Worm (Caenorhabditis elegans) whole organism, late embryonic: ENCODE data around the gene elp-1.

Experiments used
- C08G9.2 ChIP-seq: sonication (generic microtip); optimal IDR thresholded peaks from 2 replicates; lab custom pipeline; 2016; ENCODE audit warnings: mild to moderate bottlenecking, missing genetic modification characterization, moderate library complexity, missing compliant biosample characterization
- C38D4.7 ChIP-seq: fragments of 200-800 bp; sonication (Bioruptor generic); optimal IDR thresholded peaks from 2 replicates; lab custom pipeline; 2018; ENCODE audit warnings: mild to moderate bottlenecking, missing genetic modification characterization, moderate library complexity, missing compliant biosample characterization
- F13H6.1 ChIP-seq: sonication (generic microtip); optimal IDR thresholded peaks from 2 replicates; lab custom pipeline; 2016; ENCODE audit warnings: missing genetic modification characterization, missing compliant biosample characterization
- K02D7.2 ChIP-seq: sonication (generic microtip); optimal IDR thresholded peaks from 2 replicates; lab custom pipeline; 2017; ENCODE audit warnings: mild to moderate bottlenecking, missing genetic modification characterization, missing compliant biosample characterization
- T23F11.4 ChIP-seq: fragments of 200-800 bp; sonication (Bioruptor generic); optimal IDR thresholded peaks from 2 replicates; lab custom pipeline; 2018; ENCODE audit warnings: mild to moderate bottlenecking, missing genetic modification characterization, missing compliant biosample characterization
- Y22D7AL.16 ChIP-seq: sonication (generic microtip); optimal IDR thresholded peaks from 2 replicates; lab custom pipeline; 2016; ENCODE audit warnings: missing genetic modification characterization, missing compliant biosample characterization
- ahr-1 ChIP-seq: sonication (generic microtip); optimal IDR thresholded peaks from 2 replicates; lab custom pipeline; 2016; ENCODE audit warnings: missing genetic modification characterization, missing compliant biosample characterization
- ama-1 ChIP-seq: fragments of 150-350 bp; optimal IDR thresholded peaks from 2 replicates; lab custom pipeline; 2014
- ceh-18 ChIP-seq: sonication (generic microtip); optimal IDR thresholded peaks from 2 replicates; lab custom pipeline; 2016; ENCODE audit warnings: missing genetic modification characterization, missing compliant biosample characterization
- ceh-19 ChIP-seq: fragments of 200-800 bp; sonication (Bioruptor generic); optimal IDR thresholded peaks from 2 replicates; lab custom pipeline; 2018; ENCODE audit warnings: mild to moderate bottlenecking, missing genetic modification characterization, missing compliant biosample characterization
- ceh-2 ChIP-seq: sonication (generic microtip); optimal IDR thresholded peaks from 2 replicates; lab custom pipeline; 2016; ENCODE audit warnings: missing genotype, missing genetic modification characterization, missing compliant biosample characterization
- ceh-30 ChIP-seq: fragments of 150-350 bp; optimal IDR thresholded peaks from 2 replicates; lab custom pipeline; 2014; ENCODE audit warnings: missing biosample characterization, missing genetic modification characterization
- ceh-31 ChIP-seq: sonication (generic microtip); optimal IDR thresholded peaks from 2 replicates; lab custom pipeline; 2016; ENCODE audit warnings: missing genetic modification characterization, missing compliant biosample characterization
- ceh-34 ChIP-seq: sonication (generic microtip); optimal IDR thresholded peaks from 2 replicates; lab custom pipeline; 2016; ENCODE audit warnings: mild to moderate bottlenecking, missing genetic modification characterization, missing compliant biosample characterization
- ceh-9 ChIP-seq: sonication (generic microtip); optimal IDR thresholded peaks from 2 replicates; lab custom pipeline; 2016; ENCODE audit warnings: mild to moderate bottlenecking, missing genetic modification characterization, inconsistent platforms, missing compliant biosample characterization
- dmd-4 ChIP-seq: sonication (generic microtip); optimal IDR thresholded peaks from 2 replicates; lab custom pipeline; 2016; ENCODE audit warnings: borderline replicate concordance, missing genetic modification characterization, missing compliant biosample characterization
- elt-2 ChIP-seq: sonication (generic microtip); optimal IDR thresholded peaks from 2 replicates; lab custom pipeline; 2016; ENCODE audit warnings: missing genetic modification reagents, missing genetic modification characterization, missing compliant biosample characterization
- elt-4 ChIP-seq: sonication (generic microtip); optimal IDR thresholded peaks from 2 replicates; lab custom pipeline; 2016; ENCODE audit warnings: missing genetic modification characterization, missing compliant biosample characterization
- ets-4 ChIP-seq: sonication (generic microtip); optimal IDR thresholded peaks from 2 replicates; lab custom pipeline; 2016; ENCODE audit warnings: missing genetic modification characterization, missing compliant biosample characterization
- eyg-1 ChIP-seq: sonication (generic microtip); optimal IDR thresholded peaks from 2 replicates; lab custom pipeline; 2016; ENCODE audit warnings: missing genotype, missing genetic modification characterization, missing compliant biosample characterization
- fax-1 ChIP-seq: sonication (generic microtip); optimal IDR thresholded peaks from 2 replicates; lab custom pipeline; 2016; ENCODE audit warnings: missing genotype, missing genetic modification characterization, missing compliant biosample characterization
- fkh-10 ChIP-seq: fragments of 150-350 bp; optimal IDR thresholded peaks from 2 replicates; lab custom pipeline; 2014; ENCODE audit warnings: missing biosample characterization, missing genetic modification reagents, missing genetic modification characterization
- gmeb-2 ChIP-seq: sonication (generic microtip); optimal IDR thresholded peaks from 2 replicates; lab custom pipeline; 2016; ENCODE audit warnings: missing genetic modification characterization, inconsistent platforms, missing compliant biosample characterization
- hlh-13 ChIP-seq: fragments of 200-800 bp; sonication (Bioruptor generic); optimal IDR thresholded peaks from 2 replicates; lab custom pipeline; 2018; ENCODE audit warnings: mild to moderate bottlenecking, missing genetic modification characterization, missing compliant biosample characterization
- hlh-15 ChIP-seq: sonication (generic microtip); optimal IDR thresholded peaks from 2 replicates; lab custom pipeline; 2016; ENCODE audit warnings: missing genetic modification characterization, missing compliant biosample characterization
- hlh-30 ChIP-seq: sonication (generic microtip); optimal IDR thresholded peaks from 2 replicates; lab custom pipeline; 2017; ENCODE audit warnings: antibody characterized with exemption, missing genetic modification characterization, missing compliant biosample characterization; ENCODE audit not compliant: insufficient read depth
- hlh-6 ChIP-seq: sonication (generic microtip); optimal IDR thresholded peaks from 2 replicates; lab custom pipeline; 2016; ENCODE audit warnings: missing genotype, missing genetic modification characterization, missing compliant biosample characterization
- hlh-8 ChIP-seq: sonication (generic microtip); optimal IDR thresholded peaks from 2 replicates; lab custom pipeline; 2016; ENCODE audit warnings: missing genotype, missing genetic modification characterization, missing compliant biosample characterization
- lim-6 ChIP-seq: sonication (generic microtip); optimal IDR thresholded peaks from 2 replicates; lab custom pipeline; 2016; ENCODE audit warnings: missing genetic modification characterization, missing compliant biosample characterization
- lin-11 ChIP-seq: fragments of 200-800 bp; sonication (Bioruptor generic); optimal IDR thresholded peaks from 2 replicates; lab custom pipeline; 2018; ENCODE audit warnings: mild to moderate bottlenecking, missing genetic modification characterization, missing compliant biosample characterization
- madf-2 ChIP-seq: sonication (generic microtip); optimal IDR thresholded peaks from 2 replicates; lab custom pipeline; 2017; ENCODE audit warnings: missing genetic modification characterization, missing compliant biosample characterization
- mec-3 ChIP-seq: sonication (generic microtip); optimal IDR thresholded peaks from 2 replicates; lab custom pipeline; 2016; ENCODE audit warnings: borderline replicate concordance, missing genetic modification characterization, missing compliant biosample characterization
- nfya-1 ChIP-seq: sonication (generic microtip); optimal IDR thresholded peaks from 2 replicates; lab custom pipeline; 2017; ENCODE audit warnings: missing genetic modification characterization, mild to moderate bottlenecking, missing compliant biosample characterization, antibody characterized with exemption, moderate library complexity
- nhr-232 ChIP-seq: sonication (generic microtip); optimal IDR thresholded peaks from 2 replicates; lab custom pipeline; 2016; ENCODE audit warnings: missing genetic modification characterization, missing compliant biosample characterization
- npax-4 ChIP-seq: sonication (generic microtip); optimal IDR thresholded peaks from 2 replicates; lab custom pipeline; 2016; ENCODE audit warnings: missing genetic modification characterization, missing compliant biosample characterization
- pag-3 ChIP-seq: sonication (generic microtip); optimal IDR thresholded peaks from 2 replicates; lab custom pipeline; 2016; ENCODE audit warnings: missing compliant biosample characterization, missing genetic modification characterization, borderline replicate concordance
- pat-9 ChIP-seq: fragments of 200-800 bp; sonication (Bioruptor generic); optimal IDR thresholded peaks from 2 replicates; lab custom pipeline; 2018; ENCODE audit warnings: mild to moderate bottlenecking, missing genetic modification characterization, moderate library complexity, missing compliant biosample characterization
- pax-1 ChIP-seq: fragments of 150-350 bp; optimal IDR thresholded peaks from 2 replicates; lab custom pipeline; 2014; ENCODE audit warnings: missing biosample characterization, missing genetic modification characterization
- pha-2 ChIP-seq: sonication (generic microtip); optimal IDR thresholded peaks from 2 replicates; lab custom pipeline; 2017; ENCODE audit warnings: mild to moderate bottlenecking, missing genetic modification characterization, missing compliant biosample characterization
- pha-4 ChIP-seq: fragments of 150-350 bp; optimal IDR thresholded peaks from 2 replicates; lab custom pipeline; 2018; ENCODE audit warnings: missing biosample characterization, missing genetic modification reagents, missing genetic modification characterization
- pqm-1 ChIP-seq: sonication (generic microtip); optimal IDR thresholded peaks from 2 replicates; lab custom pipeline; 2016; ENCODE audit warnings: missing genetic modification characterization, missing compliant biosample characterization
- pros-1 ChIP-seq: fragments of 150-350 bp; optimal IDR thresholded peaks from 2 replicates; lab custom pipeline; 2014; ENCODE audit warnings: missing biosample characterization, missing genetic modification reagents, missing genetic modification characterization
- ref-2 ChIP-seq: sonication (generic microtip); optimal IDR thresholded peaks from 2 replicates; lab custom pipeline; 2016; ENCODE audit warnings: missing genetic modification characterization, missing compliant biosample characterization
- rnt-1 ChIP-seq: sonication (generic microtip); optimal IDR thresholded peaks from 2 replicates; lab custom pipeline; 2016; ENCODE audit warnings: missing genetic modification characterization, missing compliant biosample characterization
- sox-2 ChIP-seq: fragments of 200-800 bp; sonication (Bioruptor generic); IDR thresholded peaks from 2 replicates; pipeline ENCODE4 v1.3.6; 2022; ENCODE audit warnings: missing genetic modification reagents, missing genetic modification characterization, missing compliant biosample characterization
- sox-4 ChIP-seq: sonication (generic microtip); optimal IDR thresholded peaks from 2 replicates; lab custom pipeline; 2017; ENCODE audit warnings: mild to moderate bottlenecking, missing genetic modification characterization, inconsistent platforms, missing compliant biosample characterization
- syd-9 ChIP-seq: sonication (generic microtip); optimal IDR thresholded peaks from 2 replicates; lab custom pipeline; 2016; ENCODE audit warnings: mild to moderate bottlenecking, missing genetic modification characterization, moderate library complexity, missing compliant biosample characterization
- tbx-2 ChIP-seq: sonication (generic microtip); optimal IDR thresholded peaks from 2 replicates; lab custom pipeline; 2016; ENCODE audit warnings: missing genetic modification characterization, missing compliant biosample characterization
- tbx-7 ChIP-seq: sonication (generic microtip); optimal IDR thresholded peaks from 2 replicates; lab custom pipeline; 2016; ENCODE audit warnings: missing genotype, missing genetic modification characterization, missing compliant biosample characterization
- unc-3 ChIP-seq, 2 experiments: fragments of 200-800 bp in 1 of 2; sonication (Bioruptor generic) in 1 of 2; sonication (generic microtip) in 1 of 2; conservative IDR thresholded peaks in 1 of 2; optimal IDR thresholded peaks in 1 of 2; 2 replicates each; pipeline versions ENCODE4 v1.3.6 to Lab custom; 2016 to 2022; ENCODE audit warnings: missing compliant biosample characterization in 2 of 2, missing genetic modification characterization in 2 of 2, missing genetic modification reagents in 1 of 2
- unc-42 ChIP-seq: sonication (generic microtip); optimal IDR thresholded peaks from 2 replicates; lab custom pipeline; 2016; ENCODE audit warnings: missing genotype, missing genetic modification characterization, missing compliant biosample characterization
- unc-55 ChIP-seq: sonication (generic microtip); optimal IDR thresholded peaks from 2 replicates; lab custom pipeline; 2017; ENCODE audit warnings: missing biosample characterization, missing genetic modification reagents, missing genetic modification characterization
- unc-86 ChIP-seq: sonication (generic microtip); optimal IDR thresholded peaks from 2 replicates; lab custom pipeline; 2016; ENCODE audit warnings: missing genetic modification characterization, missing compliant biosample characterization
- zip-5 ChIP-seq: sonication (generic microtip); optimal IDR thresholded peaks from 2 replicates; lab custom pipeline; 2016; ENCODE audit warnings: missing genetic modification characterization, missing compliant biosample characterization

elp-1 gene

DNA sequence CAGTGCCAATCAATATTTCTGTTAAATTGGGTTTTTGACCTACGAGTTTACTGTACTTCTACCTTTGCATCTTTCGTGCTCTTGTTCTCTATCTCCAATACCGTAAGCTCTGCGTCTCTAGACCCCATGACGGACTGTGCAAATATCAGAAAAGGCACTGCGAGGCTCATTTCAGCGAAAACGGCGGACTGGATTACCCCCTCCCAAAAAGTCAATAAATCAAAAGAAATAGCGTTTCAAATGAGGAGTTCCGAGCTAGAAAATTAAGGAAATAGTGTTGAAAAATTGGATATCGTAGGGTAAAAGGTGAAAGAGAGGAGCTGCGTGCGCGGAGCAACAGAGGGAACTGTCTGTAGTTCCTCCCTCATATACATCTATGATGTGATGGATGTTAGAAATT lies 8.2 kb downstream of the elp-1 start:
- TF ChIP-seq rnt-1 (tag; lab: Kevin White, UChicago) (no peak), ceh-9 (tag; lab: Kevin White, UChicago) (no peak), zip-5 (no peak), pha-2 (tag; lab: Kevin White, UChicago) (peak; percentile 80), fax-1 (tag; lab: Kevin White, UChicago) (no peak), hlh-8 (tag; lab: Kevin White, UChicago) (no peak), dmd-4 (tag; lab: Kevin White, UChicago) (no peak), ceh-2 (tag; lab: Kevin White, UChicago) (no peak), lin-11 (tag; lab: Kevin White, UChicago) (no peak), syd-9 (no peak), nfya-1 (peak; percentile 34), pqm-1 (tag; lab: Kevin White, UChicago) (no peak), mec-3 (no peak), ahr-1 (tag; lab: Kevin White, UChicago) (no peak), hlh-13 (GFP tag; lab: Kevin White, UChicago) (no peak), hlh-15 (tag; lab: Kevin White, UChicago) (no peak), Y22D7AL.16 (tag; lab: Kevin White, UChicago) (no peak), F13H6.1 (tag; lab: Kevin White, UChicago) (no peak), unc-3 (GFP tag; conservative IDR thresholded peaks at IDR 0.05; lab: Robert Waterston, UW) (no peak), unc-3 (tag; optimal IDR thresholded peaks at IDR 0.05; lab: Kevin White, UChicago) (no peak), npax-4 (tag; lab: Kevin White, UChicago) (no peak), ama-1 (lab: Kevin White, UChicago) (no peak), ceh-19 (GFP tag; lab: Kevin White, UChicago) (no peak), ceh-31 (tag; lab: Kevin White, UChicago) (no peak), elt-4 (tag; lab: Kevin White, UChicago) (no peak), hlh-30 (tag; lab: Kevin White, UChicago) (peak; percentile 3), eyg-1 (no peak), sox-4 (tag; lab: Kevin White, UChicago) (no peak), ceh-30 (tag; lab: Kevin White, UChicago) (no peak), fkh-10 (no peak), elt-2 (no peak), ets-4 (tag; lab: Kevin White, UChicago) (no peak), nhr-232 (no peak), C38D4.7 (no peak), pag-3 (tag; lab: Kevin White, UChicago) (no peak), pax-1 (peak; percentile 82), ref-2 (tag; lab: Kevin White, UChicago) (no peak), sox-2 (GFP tag; lab: Robert Waterston, UW) (no peak), unc-55 (GFP tag; lab: Kevin White, UChicago) (no peak), pha-4 (tag; lab: Kevin White, UChicago) (no peak), madf-2 (tag; lab: Kevin White, UChicago) (no peak), T23F11.4 (no peak), unc-86 (no peak), pros-1 (tag; lab: Kevin White, UChicago) (no peak), tbx-7 (tag; lab: Kevin White, UChicago) (no peak), tbx-2 (peak; percentile 12), unc-42 (tag; lab: Kevin White, UChicago) (no peak), pat-9 (tag; lab: Kevin White, UChicago) (no peak), lim-6 (tag; lab: Kevin White, UChicago) (no peak), ceh-34 (tag; lab: Kevin White, UChicago) (peak; percentile 24), C08G9.2 (tag; lab: Kevin White, UChicago) (no peak), gmeb-2 (tag; lab: Kevin White, UChicago) (no peak), K02D7.2 (no peak), ceh-18 (peak; percentile 11), hlh-6 (tag; lab: Kevin White, UChicago) (no peak)
